Worm (Caenorhabditis elegans) whole organism, young adult: Measurements from ENCODE around the gene srg-25.

Source experiments
- B0019.2 ChIP-seq: fragments of 200-800 bp; sonication (Bioruptor generic); conservative IDR thresholded peaks from 2 replicates; pipeline ENCODE4 v1.3.6; 2022; ENCODE audit warnings: missing genetic modification reagents, missing genetic modification characterization, missing compliant biosample characterization
- F49E8.2 ChIP-seq: sonication (generic microtip); optimal IDR thresholded peaks from 3 replicates; lab custom pipeline; 2017; ENCODE audit warnings: missing genetic modification characterization, mild to moderate bottlenecking, missing compliant biosample characterization, antibody characterized with exemption, moderate library complexity; ENCODE audit not compliant: insufficient read depth
- atf-7 ChIP-seq: sonication (generic microtip); optimal IDR thresholded peaks from 2 replicates; lab custom pipeline; 2017; ENCODE audit warnings: mild to moderate bottlenecking, missing genetic modification characterization, missing compliant biosample characterization
- dpff-1 ChIP-seq: sonication (generic microtip); optimal IDR thresholded peaks from 2 replicates; lab custom pipeline; 2017; ENCODE audit warnings: mild to moderate bottlenecking, missing genetic modification characterization, missing compliant biosample characterization
- dpl-1 ChIP-seq: fragments of 150-350 bp; optimal IDR thresholded peaks from 2 replicates; lab custom pipeline; 2014; ENCODE audit warnings: missing biosample characterization, missing genetic modification reagents, missing genetic modification characterization
- madf-10 ChIP-seq: sonication (generic microtip); optimal IDR thresholded peaks from 2 replicates; lab custom pipeline; 2016; ENCODE audit warnings: mild to moderate bottlenecking, missing genetic modification characterization, missing compliant biosample characterization
- nfya-1 ChIP-seq: sonication (generic microtip); optimal IDR thresholded peaks from 2 replicates; lab custom pipeline; 2017; ENCODE audit warnings: antibody characterized with exemption, missing compliant biosample characterization, missing genetic modification characterization, borderline replicate concordance; ENCODE audit not compliant: insufficient read depth

- TF ChIP-seq nfya-1 (tag; lab: Kevin White, UChicago) (no peak), dpl-1 (GFP tag; lab: Kevin White, UChicago) (no peak), atf-7 (no peak), dpff-1 (tag; lab: Kevin White, UChicago) (no peak), F49E8.2 (no peak), madf-10 (tag; lab: Kevin White, UChicago) (no peak), B0019.2 (GFP tag; lab: Robert Waterston, UW) (no peak)
These were observed 25.8 kb downstream of the srg-25 start, which contains the start of gene ceh-34 for ce11 chrV:5319477-5319876.
